Fruit fly (Drosophila melanogaster) whole organism, embryonic: ENCODE measurements around the gene CG31792.

Source experiments
- CG10543 ChIP-seq: fragments of 200-800 bp; sonication (Bioruptor generic); optimal IDR thresholded peaks from 3 replicates; lab custom pipeline; 2017; ENCODE audit warnings: missing biosample characterization, mild to moderate bottlenecking, missing genetic modification characterization, moderate library complexity
- CG12299 ChIP-seq: fragments of 200-800 bp; sonication (Bioruptor generic); optimal IDR thresholded peaks from 2 replicates; lab custom pipeline; 2018; ENCODE audit warnings: missing biosample characterization, mild to moderate bottlenecking, missing genetic modification characterization
- CG1233 ChIP-seq: fragments of 200-800 bp; sonication (Bioruptor generic); optimal IDR thresholded peaks from 4 replicates; lab custom pipeline; 2018; ENCODE audit warnings: missing biosample characterization, mild to moderate bottlenecking, missing genetic modification characterization
- CG12391 ChIP-seq: fragments of 200-800 bp; sonication (Bioruptor generic); optimal IDR thresholded peaks from 3 replicates; lab custom pipeline; 2018; ENCODE audit warnings: missing biosample characterization, mild to moderate bottlenecking, missing genetic modification characterization, moderate library complexity
- CG13424 ChIP-seq: fragments of 200-800 bp; sonication (Bioruptor generic); optimal IDR thresholded peaks from 2 replicates; lab custom pipeline; 2019; ENCODE audit warnings: missing biosample characterization, mild to moderate bottlenecking, missing genetic modification characterization, moderate library complexity
- CG13775 ChIP-seq: fragments of 200-800 bp; sonication (Bioruptor generic); optimal IDR thresholded peaks from 3 replicates; lab custom pipeline; 2017; ENCODE audit warnings: missing biosample characterization, mild to moderate bottlenecking, missing genetic modification characterization
- CG17361 ChIP-seq: fragments of 200-800 bp; sonication (Bioruptor generic); IDR thresholded peaks from 3 replicates; pipeline ENCODE4 v1.3.6; 2022; ENCODE audit warnings: missing biosample characterization, missing genetic modification characterization
- CG17829 ChIP-seq: fragments of 200-800 bp; optimal IDR thresholded peaks from 2 replicates; lab custom pipeline; 2019; ENCODE audit warnings: missing biosample characterization, mild to moderate bottlenecking, missing genetic modification characterization, moderate library complexity
- CG18262 ChIP-seq: fragments of 200-800 bp; optimal IDR thresholded peaks from 3 replicates; lab custom pipeline; 2019; ENCODE audit warnings: missing biosample characterization, mild to moderate bottlenecking, missing genetic modification characterization, moderate library complexity
- CG2712 ChIP-seq: fragments of 200-800 bp; optimal IDR thresholded peaks from 3 replicates; lab custom pipeline; 2019; ENCODE audit warnings: missing biosample characterization, mild to moderate bottlenecking, missing genetic modification characterization, moderate library complexity
- CG30403 ChIP-seq: fragments of 200-800 bp; sonication (Bioruptor generic); optimal IDR thresholded peaks from 3 replicates; lab custom pipeline; 2016; ENCODE audit warnings: missing biosample characterization, missing genetic modification characterization
- CG32772 ChIP-seq: fragments of 200-800 bp; sonication (Bioruptor generic); IDR thresholded peaks from 2 replicates; pipeline ENCODE4 v1.3.6; 2022; ENCODE audit warnings: missing biosample characterization, missing genetic modification characterization
- CG7556 ChIP-seq: fragments of 200-800 bp; sonication (Bioruptor generic); optimal IDR thresholded peaks from 2 replicates; lab custom pipeline; 2017; ENCODE audit warnings: missing biosample characterization, mild to moderate bottlenecking, missing genetic modification characterization
- CG8359 ChIP-seq: fragments of 200-800 bp; sonication (Bioruptor generic); optimal IDR thresholded peaks from 2 replicates; lab custom pipeline; 2017; ENCODE audit warnings: missing biosample characterization, mild to moderate bottlenecking, missing genetic modification characterization, borderline replicate concordance
- CoRest ChIP-seq: fragments of 200-800 bp; sonication (Bioruptor generic); optimal IDR thresholded peaks from 3 replicates; lab custom pipeline; 2018; ENCODE audit warnings: missing biosample characterization, mild to moderate bottlenecking, missing genetic modification characterization, moderate library complexity
- Dad ChIP-seq: fragments of 200-800 bp; sonication (Bioruptor generic); optimal IDR thresholded peaks from 3 replicates; lab custom pipeline; 2016; ENCODE audit warnings: missing biosample characterization, missing genetic modification characterization
- Dip3 ChIP-seq: fragments of 200-800 bp; sonication (Bioruptor generic); optimal IDR thresholded peaks from 3 replicates; lab custom pipeline; 2016; ENCODE audit warnings: missing biosample characterization, missing genetic modification characterization
- Drgx ChIP-seq: fragments of 200-800 bp; sonication (Bioruptor generic); IDR thresholded peaks from 2 replicates; pipeline ENCODE4 v1.3.6; 2022; ENCODE audit warnings: missing biosample characterization, missing genetic modification characterization
- Eip74EF ChIP-seq, 2 experiments: fragments of 200-800 bp in 1 of 2; fragments of >200 bp in 1 of 2; sonication (Bioruptor generic) in 1 of 2; optimal IDR thresholded peaks; 2 replicates each; lab custom pipeline; 2017 to 2019; ENCODE audit warnings: missing biosample characterization in 2 of 2, missing genetic modification characterization in 2 of 2, mild to moderate bottlenecking in 1 of 2, moderate library complexity in 1 of 2
- Fer1 ChIP-seq: fragments of 200-800 bp; sonication (Bioruptor generic); optimal IDR thresholded peaks from 2 replicates; lab custom pipeline; 2017; ENCODE audit warnings: missing biosample characterization, mild to moderate bottlenecking, missing genetic modification characterization
- Gsc ChIP-seq: fragments of 200-800 bp; sonication (Bioruptor generic); IDR thresholded peaks from 2 replicates; pipeline ENCODE4 v1.3.6; 2022; ENCODE audit warnings: missing biosample characterization, missing genetic modification characterization
- Hr51 ChIP-seq, 2 experiments: fragments of 200-800 bp; sonication (Bioruptor generic); optimal IDR thresholded peaks; 2 replicates in 1 of 2; 3 replicates in 1 of 2; lab custom pipeline; 2016 to 2018; ENCODE audit warnings: missing biosample characterization in 2 of 2, missing genetic modification characterization in 2 of 2, mild to moderate bottlenecking in 1 of 2, moderate library complexity in 1 of 2
- Lim3 ChIP-seq: fragments of 200-800 bp; sonication (Bioruptor generic); IDR thresholded peaks from 2 replicates; pipeline ENCODE4 v1.3.6; 2022; ENCODE audit warnings: missing biosample characterization, missing genetic modification characterization
- Med ChIP-seq: fragments of 200-800 bp; sonication (Bioruptor generic); peaks from one replicate; lab custom pipeline; 2016; ENCODE audit warnings: missing biosample characterization, missing genetic modification characterization, mild to moderate bottlenecking, inconsistent platforms, moderate library complexity
- NFAT ChIP-seq: fragments of 200-800 bp; sonication (Bioruptor generic); IDR thresholded peaks from 2 replicates; pipeline ENCODE4 v1.3.6; 2022; ENCODE audit warnings: missing biosample characterization, missing genetic modification characterization
- Oli ChIP-seq: fragments of 200-800 bp; sonication (Bioruptor generic); optimal IDR thresholded peaks from 2 replicates; lab custom pipeline; 2018; ENCODE audit warnings: missing biosample characterization, mild to moderate bottlenecking, missing genetic modification characterization, moderate library complexity
- Sox102F ChIP-seq: fragments of 200-800 bp; sonication (Bioruptor generic); optimal IDR thresholded peaks from 2 replicates; lab custom pipeline; 2018; ENCODE audit warnings: missing biosample characterization, mild to moderate bottlenecking, missing genetic modification characterization, moderate library complexity
- YL-1 ChIP-seq: fragments of 200-800 bp; sonication (Bioruptor generic); optimal IDR thresholded peaks from 3 replicates; lab custom pipeline; 2017; ENCODE audit warnings: missing biosample characterization, mild to moderate bottlenecking, missing genetic modification characterization
- aop ChIP-seq: fragments of 200-800 bp; sonication (Bioruptor generic); IDR thresholded peaks from 2 replicates; pipeline ENCODE4 v1.3.6; 2022; ENCODE audit warnings: missing biosample characterization, missing genetic modification characterization
- bbx ChIP-seq: fragments of 200-800 bp; sonication (Bioruptor generic); IDR thresholded peaks from 2 replicates; pipeline ENCODE4 v1.3.6; 2022; ENCODE audit warnings: missing biosample characterization, missing genetic modification characterization; ENCODE audit not compliant: partially characterized antibody
- br ChIP-seq: fragments of >200 bp; optimal IDR thresholded peaks from 2 replicates; lab custom pipeline; 2017
- chinmo ChIP-seq: fragments of 200-800 bp; sonication (Bioruptor generic); IDR thresholded peaks from 4 replicates; pipeline ENCODE4 v1.3.6; 2022; ENCODE audit warnings: missing biosample characterization, missing genetic modification characterization; ENCODE audit not compliant: partially characterized antibody
- crol ChIP-seq: fragments of 200-800 bp; sonication (Bioruptor generic); IDR thresholded peaks from 2 replicates; pipeline ENCODE4 v1.3.6; 2022; ENCODE audit warnings: missing biosample characterization, missing genetic modification characterization
- cwo ChIP-seq: fragments of 200-800 bp; sonication (Bioruptor generic); optimal IDR thresholded peaks from 3 replicates; lab custom pipeline; 2017; ENCODE audit warnings: missing biosample characterization, missing genetic modification characterization, mild to moderate bottlenecking, moderate library complexity, missing genetic modification reagents
- da ChIP-seq: fragments of 200-800 bp; sonication (Bioruptor generic); optimal IDR thresholded peaks from 2 replicates; lab custom pipeline; 2016; ENCODE audit warnings: missing biosample characterization, missing genetic modification characterization
- dpn ChIP-seq, 2 experiments: fragments of 200-800 bp; sonication (Bioruptor generic); optimal IDR thresholded peaks; 3 replicates each; lab custom pipeline; 2016; ENCODE audit warnings: missing biosample characterization in 2 of 2, missing genetic modification characterization in 2 of 2
- esg ChIP-seq: fragments of 200-800 bp; sonication (Bioruptor generic); conservative IDR thresholded peaks from 2 replicates; pipeline ENCODE4 v1.3.6; 2022; ENCODE audit warnings: missing biosample characterization, missing genetic modification characterization
- grau ChIP-seq: fragments of 200-800 bp; optimal IDR thresholded peaks from 3 replicates; lab custom pipeline; 2019; ENCODE audit warnings: missing biosample characterization, mild to moderate bottlenecking, missing genetic modification characterization, moderate library complexity
- hb ChIP-seq: fragments of 200-800 bp; sonication (Bioruptor generic); IDR thresholded peaks from 3 replicates; pipeline ENCODE4 v1.3.6; 2022; ENCODE audit warnings: missing biosample characterization, missing genetic modification characterization; ENCODE audit not compliant: partially characterized antibody
- insv ChIP-seq, 2 experiments: fragments of 200-800 bp; sonication (Bioruptor generic); optimal IDR thresholded peaks; 3 replicates each; lab custom pipeline; 2016 to 2018; ENCODE audit warnings: missing biosample characterization in 2 of 2, missing genetic modification characterization in 2 of 2
- kah ChIP-seq: fragments of 200-800 bp; sonication (Bioruptor generic); optimal IDR thresholded peaks from 2 replicates; lab custom pipeline; 2018; ENCODE audit warnings: missing biosample characterization, mild to moderate bottlenecking, missing genetic modification characterization
- lilli ChIP-seq: fragments of 200-800 bp; sonication (Bioruptor generic); optimal IDR thresholded peaks from 3 replicates; lab custom pipeline; 2016; ENCODE audit warnings: missing biosample characterization, missing genetic modification characterization
- rib ChIP-seq: fragments of 200-800 bp; sonication (Bioruptor generic); IDR thresholded peaks from 2 replicates; pipeline ENCODE4 v1.3.6; 2022; ENCODE audit warnings: missing biosample characterization, missing genetic modification characterization
- row ChIP-seq: fragments of 200-800 bp; sonication (Bioruptor generic); IDR thresholded peaks from 3 replicates; pipeline ENCODE4 v1.3.6; 2022; ENCODE audit warnings: missing biosample characterization, missing genetic modification characterization
- sd ChIP-seq: fragments of 200-800 bp; sonication (Bioruptor generic); optimal IDR thresholded peaks from 3 replicates; lab custom pipeline; 2018; ENCODE audit warnings: missing biosample characterization, mild to moderate bottlenecking, missing genetic modification characterization, moderate library complexity
- sens ChIP-seq: fragments of 200-800 bp; sonication (Bioruptor generic); peaks from one replicate; lab custom pipeline; 2016; ENCODE audit warnings: missing biosample characterization, missing genetic modification characterization
- tna ChIP-seq: fragments of 200-800 bp; sonication (Bioruptor generic); IDR thresholded peaks from 2 replicates; pipeline ENCODE4 v1.3.6; 2022; ENCODE audit warnings: missing biosample characterization, missing genetic modification characterization; ENCODE audit not compliant: partially characterized antibody
- tx ChIP-seq: fragments of 200-800 bp; sonication (Bioruptor generic); optimal IDR thresholded peaks from 2 replicates; lab custom pipeline; 2016; ENCODE audit warnings: missing biosample characterization, missing genetic modification characterization
- vnd ChIP-seq: fragments of 200-800 bp; sonication (Bioruptor generic); IDR thresholded peaks from 3 replicates; pipeline ENCODE4 v1.3.6; 2022; ENCODE audit warnings: missing biosample characterization, missing genetic modification characterization; ENCODE audit not compliant: partially characterized antibody

CG31792 gene

dm6 chr2L:19036105-19036714 lies 39.0 kb downstream of the CG31792 start:
- TF ChIP-seq Dad (GFP tag; lab: Kevin White, UChicago) (no peak), Gsc (no peak), Lim3 (GFP tag; lab: Robert Waterston, UW) (no peak), hb (GFP tag; lab: Robert Waterston, UW) (no peak), crol (GFP tag; lab: Robert Waterston, UW) (peak; percentile 90), chinmo (0 out of 4 replicates have a peak, but pooled peaks have one; percentile 48), da (GFP tag; lab: Kevin White, UChicago) (no peak), CG2712 (tag; lab: Kevin White, UChicago) (peak; percentile 14), Hr51 (GFP tag; optimal IDR thresholded peaks at IDR 0.05; lab: Kevin White, UChicago) (peak in 1 of 2 experiments; percentile 22), esg (GFP tag; lab: Robert Waterston, UW) (no peak), kah (GFP tag; lab: Kevin White, UChicago) (no peak), Fer1 (GFP tag; lab: Kevin White, UChicago) (peak; percentile 10), CG8359 (no peak), CG12391 (tag; lab: Kevin White, UChicago) (peak; percentile 15), dpn (GFP tag; optimal IDR thresholded peaks at IDR 0.05; lab: Kevin White, UChicago) (peak in 1 of 2 experiments; percentile 8), CG17361 (0 out of 3 replicates have a peak, but pooled peaks have one; percentile 25), bbx (GFP tag; lab: Robert Waterston, UW) (0 out of 2 replicates have a peak, but pooled peaks have one; percentile 14), lilli (GFP tag; lab: Kevin White, UChicago) (peak; percentile 26), tx (GFP tag; lab: Kevin White, UChicago) (no peak), vnd (no peak), sens (GFP tag; lab: Kevin White, UChicago) (peak; percentile 81), insv (GFP tag; optimal IDR thresholded peaks at IDR 0.05; lab: Kevin White, UChicago) (no peak), Sox102F (GFP tag; lab: Kevin White, UChicago) (peak; percentile 34), tna (GFP tag; lab: Robert Waterston, UW) (0 out of 2 replicates have a peak, but pooled peaks have one; percentile 15), CG30403 (GFP tag; lab: Kevin White, UChicago) (peak; percentile 41), NFAT (GFP tag; lab: Robert Waterston, UW) (0 out of 2 replicates have a peak, but pooled peaks have one; percentile 14), row (GFP tag; lab: Robert Waterston, UW) (peak; percentile 33; the same call in 1 of the 3 replicates), Dip3 (GFP tag; lab: Kevin White, UChicago) (no peak), CG18262 (tag; lab: Kevin White, UChicago) (peak; percentile 18), CG17829 (tag; lab: Kevin White, UChicago) (no peak), CG10543 (GFP tag; lab: Kevin White, UChicago) (peak; percentile 79), Eip74EF (GFP tag; optimal IDR thresholded peaks at IDR 0.05; lab: Kevin White, UChicago) (peak in 1 of 2 experiments; percentile 1), CG12299 (tag; lab: Kevin White, UChicago) (no peak), Oli (tag; lab: Kevin White, UChicago) (peak; percentile 19), YL-1 (GFP tag; lab: Kevin White, UChicago) (no peak), br (no peak), aop (GFP tag; lab: Robert Waterston, UW) (no peak), CG13775 (GFP tag; lab: Kevin White, UChicago) (peak; percentile 20), CG13424 (tag; lab: Kevin White, UChicago) (peak; percentile 11), Med (peak; percentile 48), cwo (GFP tag; lab: Kevin White, UChicago) (peak; percentile 14), CG32772 (GFP tag; lab: Robert Waterston, UW) (no peak), CG7556 (GFP tag; lab: Kevin White, UChicago) (peak; percentile 49), rib (GFP tag; lab: Robert Waterston, UW) (0 out of 2 replicates have a peak, but pooled peaks have one; percentile 15), CoRest (peak; percentile 49), sd (tag; lab: Kevin White, UChicago) (peak; percentile 70), grau (tag; lab: Kevin White, UChicago) (peak; percentile 79), Drgx (GFP tag; lab: Robert Waterston, UW) (peak; percentile 6; the same call in 1 of the 2 replicates), CG1233 (GFP tag; lab: Kevin White, UChicago) (peak; percentile 1)
